Fruit fly (Drosophila melanogaster) whole organism: Measurements from ENCODE around the gene CG3061.

Experiments used
- CG8478 ChIP-seq: fragments of >200 bp; optimal IDR thresholded peaks from 2 replicates; lab custom pipeline; 2018; ENCODE audit warnings: inconsistent platforms
- Dll ChIP-seq: fragments of >200 bp; optimal IDR thresholded peaks from 2 replicates; lab custom pipeline; 2017
- EcR ChIP-seq, 2 experiments: fragments of >200 bp; optimal IDR thresholded peaks; 2 replicates each; lab custom pipeline; 2017; ENCODE audit warnings: missing biosample characterization in 2 of 2, missing genetic modification characterization in 2 of 2, missing genetic modification reagents in 2 of 2
- pan ChIP-seq: fragments of >200 bp; optimal IDR thresholded peaks from 2 replicates; lab custom pipeline; 2017
- psq ChIP-seq: fragments of >200 bp; optimal IDR thresholded peaks from 2 replicates; lab custom pipeline; 2017
- usp ChIP-seq: fragments of >200 bp; optimal IDR thresholded peaks from 2 replicates; lab custom pipeline; 2017; ENCODE audit warnings: missing biosample characterization, missing genetic modification characterization, mixed read lengths

DNA sequence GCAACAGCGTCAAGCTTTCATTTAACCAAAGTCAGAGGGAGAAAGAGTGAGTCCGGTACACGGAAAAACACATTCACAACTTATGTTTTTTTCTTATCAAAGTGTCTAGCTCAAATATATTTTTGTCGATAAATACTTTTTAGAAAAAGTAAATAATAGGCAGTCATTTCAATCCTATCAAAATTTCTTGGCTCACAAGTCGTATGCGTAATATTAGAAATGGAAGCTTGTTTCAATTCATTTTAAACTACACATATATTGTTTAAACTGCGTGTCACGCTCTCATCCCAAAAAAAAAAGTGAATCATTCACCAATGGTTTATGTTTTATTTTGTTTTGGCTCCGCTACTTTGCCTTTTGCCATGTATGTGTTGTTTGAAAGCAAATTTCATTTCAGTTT lies 22.5 kb upstream of the CG3061 start:
- TF ChIP-seq Dll (no peak), usp (GFP tag; lab: Kevin White, UChicago) (no peak), CG8478 (lab: Kevin White, UChicago) (no peak), psq (lab: Kevin White, UChicago) (no peak), pan (lab: Kevin White, UChicago) (no peak), EcR (GFP tag; optimal IDR thresholded peaks at IDR 0.05; lab: Kevin White, UChicago) (no peak)
